Fruit fly (Drosophila melanogaster): Measurements from ENCODE around the gene Prosbeta6.

dm6 chr3L:16571014-16571738 is 39.0 kb downstream of the Prosbeta6 start:
- TF ChIP-seq psq (optimal IDR thresholded peaks at IDR 0.05) (no peak), CG8478 (optimal IDR thresholded peaks at IDR 0.05) (no peak)

Data from whole organism.